Worm (Caenorhabditis elegans) whole organism, L4 larva: Measurements from ENCODE around the gene ncx-10.

Experiments used
- aha-1 ChIP-seq: fragments of 150-350 bp; peaks from one replicate; lab custom pipeline; 2014; ENCODE audit warnings: missing biosample characterization, missing genetic modification characterization
- fos-1 ChIP-seq: fragments of 150-350 bp; optimal IDR thresholded peaks from 2 replicates; lab custom pipeline; 2014; ENCODE audit warnings: missing biosample characterization, missing genetic modification characterization
- madf-5 ChIP-seq, 2 experiments: fragments of 200-800 bp; sonication (Bioruptor generic); IDR thresholded peaks; 2 replicates each; pipeline ENCODE4 v1.3.6; 2022; ENCODE audit warnings: missing compliant biosample characterization in 2 of 2, missing genetic modification characterization in 2 of 2
- nhr-11 ChIP-seq: fragments of 150-350 bp; optimal IDR thresholded peaks from 2 replicates; lab custom pipeline; 2014; ENCODE audit warnings: missing biosample characterization, missing genetic modification characterization
- zfp-2 ChIP-seq: sonication (generic microtip); optimal IDR thresholded peaks from 2 replicates; lab custom pipeline; 2016; ENCODE audit warnings: mild to moderate bottlenecking, missing genetic modification characterization, missing compliant biosample characterization

The ncx-10 gene

DNA sequence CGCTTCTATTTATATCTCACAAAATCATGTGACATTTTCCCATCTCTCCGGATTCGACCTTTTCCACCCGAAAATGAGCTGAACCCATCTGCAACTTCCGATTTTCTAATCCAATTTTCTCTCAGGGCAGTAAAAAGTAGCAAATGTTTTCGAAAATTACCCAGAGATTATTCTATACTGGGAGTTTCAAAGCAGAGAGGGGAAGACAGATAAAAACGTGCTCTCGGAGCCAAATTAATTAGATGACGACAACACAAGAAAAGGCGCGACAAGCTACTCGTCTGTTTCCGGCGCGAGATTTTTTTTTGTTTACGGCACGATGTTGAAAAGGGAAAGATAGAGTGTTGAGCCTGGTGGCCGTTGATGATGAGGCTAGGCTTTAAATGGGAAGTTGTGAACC, 48.5 kb downstream of the ncx-10 start:
- TF ChIP-seq zfp-2 (tag; lab: Kevin White, UChicago) (no peak), madf-5 (GFP tag; IDR thresholded peaks at IDR 0.05; lab: Robert Waterston, UW) (no peak), aha-1 (peak; percentile 84), nhr-11 (tag; lab: Kevin White, UChicago) (peak; percentile 1), fos-1 (tag; lab: Kevin White, UChicago) (no peak)
